Worm (Caenorhabditis elegans) whole organism, L3 larva: ENCODE data around the gene F38E9.6.

Experiments used
- ZK546.5 ChIP-seq: sonication (generic microtip); optimal IDR thresholded peaks from 2 replicates; lab custom pipeline; 2017; ENCODE audit warnings: missing biosample characterization, missing genetic modification characterization
- aly-2 ChIP-seq: fragments of 150-350 bp; optimal IDR thresholded peaks from 2 replicates; lab custom pipeline; 2014; ENCODE audit warnings: missing biosample characterization, missing genetic modification characterization
- ceh-16 ChIP-seq: sonication (generic microtip); optimal IDR thresholded peaks from 2 replicates; lab custom pipeline; 2017; ENCODE audit warnings: missing biosample characterization, missing genetic modification characterization
- ceh-28 ChIP-seq: fragments of 150-350 bp; optimal IDR thresholded peaks from 2 replicates; lab custom pipeline; 2014; ENCODE audit warnings: missing biosample characterization, missing genetic modification reagents, missing genetic modification characterization
- ceh-82 ChIP-seq: fragments of 150-350 bp; optimal IDR thresholded peaks from 2 replicates; lab custom pipeline; 2014; ENCODE audit warnings: missing biosample characterization, missing genetic modification characterization
- ceh-9 ChIP-seq: sonication (generic microtip); optimal IDR thresholded peaks from 2 replicates; lab custom pipeline; 2018; ENCODE audit warnings: missing biosample characterization, missing genetic modification characterization
- egl-27 ChIP-seq: sonication (generic microtip); optimal IDR thresholded peaks from 4 replicates; lab custom pipeline; 2017; ENCODE audit warnings: missing biosample characterization, missing genetic modification reagents, missing genetic modification characterization
- elt-1 ChIP-seq: fragments of 150-350 bp; optimal IDR thresholded peaks from 2 replicates; lab custom pipeline; 2014; ENCODE audit warnings: missing biosample characterization, missing genetic modification characterization
- elt-2 ChIP-seq: sonication (generic microtip); optimal IDR thresholded peaks from 2 replicates; lab custom pipeline; 2016; ENCODE audit warnings: missing genetic modification reagents, mild to moderate bottlenecking, missing genetic modification characterization, missing compliant biosample characterization
- elt-3 ChIP-seq, 3 experiments: fragments of 150-350 bp in 1 of 3; sonication (generic microtip) in 2 of 3; optimal IDR thresholded peaks; 2 replicates in 2 of 3; 4 replicates in 1 of 3; lab custom pipeline; 2014 to 2017; ENCODE audit warnings: missing biosample characterization in 3 of 3, missing genetic modification characterization in 3 of 3
- eor-1 ChIP-seq, 2 experiments: fragments of 150-350 bp; optimal IDR thresholded peaks; 2 replicates each; lab custom pipeline; 2014 to 2018; ENCODE audit warnings: missing biosample characterization in 2 of 2, missing genetic modification characterization in 2 of 2
- fkh-10 ChIP-seq: sonication (generic microtip); optimal IDR thresholded peaks from 2 replicates; lab custom pipeline; 2017; ENCODE audit warnings: missing biosample characterization, missing genetic modification reagents, missing genetic modification characterization
- fkh-2 ChIP-seq: fragments of 150-350 bp; optimal IDR thresholded peaks from 2 replicates; lab custom pipeline; 2014; ENCODE audit warnings: missing biosample characterization, missing genetic modification reagents, missing genetic modification characterization
- fos-1 ChIP-seq: fragments of 150-350 bp; optimal IDR thresholded peaks from 2 replicates; lab custom pipeline; 2014; ENCODE audit warnings: missing biosample characterization, missing genetic modification characterization
- hmg-11 ChIP-seq: sonication (generic microtip); optimal IDR thresholded peaks from 2 replicates; lab custom pipeline; 2016; ENCODE audit warnings: missing genetic modification characterization, missing compliant biosample characterization
- lin-39 ChIP-seq: fragments of 150-350 bp; optimal IDR thresholded peaks from 2 replicates; lab custom pipeline; 2018; ENCODE audit warnings: missing biosample characterization, missing genetic modification reagents, missing genetic modification characterization
- lsy-12 ChIP-seq: sonication (generic microtip); optimal IDR thresholded peaks from 2 replicates; lab custom pipeline; 2016; ENCODE audit warnings: mild to moderate bottlenecking, missing genetic modification characterization, missing compliant biosample characterization
- mdl-1 ChIP-seq: fragments of 150-350 bp; optimal IDR thresholded peaks from 2 replicates; lab custom pipeline; 2014; ENCODE audit warnings: missing biosample characterization, missing genetic modification characterization
- mml-1 ChIP-seq: fragments of 150-350 bp; sonication (generic microtip); optimal IDR thresholded peaks from 3 replicates; lab custom pipeline; 2014; ENCODE audit warnings: missing biosample characterization, missing genetic modification characterization
- nfya-1 ChIP-seq: sonication (generic microtip); optimal IDR thresholded peaks from 2 replicates; lab custom pipeline; 2017; ENCODE audit warnings: missing genetic modification characterization, mild to moderate bottlenecking, missing compliant biosample characterization, antibody characterized with exemption, moderate library complexity; ENCODE audit not compliant: insufficient read depth
- nhr-11 ChIP-seq: fragments of 150-350 bp; optimal IDR thresholded peaks from 2 replicates; lab custom pipeline; 2014; ENCODE audit warnings: missing biosample characterization, missing genetic modification characterization
- nhr-12 ChIP-seq: fragments of 150-350 bp; optimal IDR thresholded peaks from 2 replicates; lab custom pipeline; 2014; ENCODE audit warnings: missing biosample characterization, missing genetic modification characterization
- nhr-23 ChIP-seq: fragments of 150-350 bp; optimal IDR thresholded peaks from 2 replicates; lab custom pipeline; 2014; ENCODE audit warnings: missing biosample characterization, missing genetic modification reagents, missing genetic modification characterization
- nhr-237 ChIP-seq: fragments of 150-350 bp; optimal IDR thresholded peaks from 2 replicates; lab custom pipeline; 2014; ENCODE audit warnings: missing biosample characterization, missing genetic modification characterization
- nhr-25 ChIP-seq: sonication (generic microtip); optimal IDR thresholded peaks from 2 replicates; lab custom pipeline; 2017; ENCODE audit warnings: missing biosample characterization, missing genetic modification characterization
- nhr-43 ChIP-seq: sonication (generic microtip); optimal IDR thresholded peaks from 2 replicates; lab custom pipeline; 2016; ENCODE audit warnings: mild to moderate bottlenecking, missing genetic modification characterization, missing compliant biosample characterization; ENCODE audit not compliant: poor library complexity, severe bottlenecking
- nhr-67 ChIP-seq: fragments of 150-350 bp; optimal IDR thresholded peaks from 2 replicates; lab custom pipeline; 2014; ENCODE audit warnings: missing biosample characterization, missing genetic modification characterization
- nhr-76 ChIP-seq: fragments of 150-350 bp; sonication (generic microtip); optimal IDR thresholded peaks from 5 replicates; lab custom pipeline; 2014; ENCODE audit warnings: missing biosample characterization, missing genetic modification characterization
- nhr-77 ChIP-seq: fragments of 150-350 bp; optimal IDR thresholded peaks from 2 replicates; lab custom pipeline; 2014; ENCODE audit warnings: missing biosample characterization, missing genetic modification characterization
- pha-4 ChIP-seq: fragments of 150-350 bp; optimal IDR thresholded peaks from 2 replicates; lab custom pipeline; 2014; ENCODE audit warnings: missing biosample characterization, missing genetic modification reagents, missing genetic modification characterization
- sea-2 ChIP-seq: fragments of 150-350 bp; sonication (generic microtip); optimal IDR thresholded peaks from 4 replicates; lab custom pipeline; 2014; ENCODE audit warnings: missing biosample characterization, missing genetic modification reagents, missing genetic modification characterization
- skn-1 ChIP-seq: fragments of 150-350 bp; optimal IDR thresholded peaks from 2 replicates; lab custom pipeline; 2014; ENCODE audit warnings: missing biosample characterization, missing genetic modification characterization
- tbx-2 ChIP-seq: sonication (generic microtip); optimal IDR thresholded peaks from 2 replicates; lab custom pipeline; 2016; ENCODE audit warnings: mild to moderate bottlenecking, missing genetic modification characterization, missing compliant biosample characterization
- unc-39 ChIP-seq: sonication (generic microtip); optimal IDR thresholded peaks from 4 replicates; lab custom pipeline; 2017; ENCODE audit warnings: missing biosample characterization, missing genetic modification characterization
- zag-1 ChIP-seq: fragments of 150-350 bp; optimal IDR thresholded peaks from 2 replicates; lab custom pipeline; 2014; ENCODE audit warnings: missing biosample characterization, missing genetic modification characterization
- ztf-11 ChIP-seq: fragments of 150-350 bp; optimal IDR thresholded peaks from 2 replicates; lab custom pipeline; 2014; ENCODE audit warnings: missing biosample characterization, missing genetic modification characterization
- ztf-4 ChIP-seq: fragments of 150-350 bp; optimal IDR thresholded peaks from 2 replicates; lab custom pipeline; 2014; ENCODE audit warnings: missing biosample characterization, missing genetic modification characterization

The F38E9.6 gene

DNA sequence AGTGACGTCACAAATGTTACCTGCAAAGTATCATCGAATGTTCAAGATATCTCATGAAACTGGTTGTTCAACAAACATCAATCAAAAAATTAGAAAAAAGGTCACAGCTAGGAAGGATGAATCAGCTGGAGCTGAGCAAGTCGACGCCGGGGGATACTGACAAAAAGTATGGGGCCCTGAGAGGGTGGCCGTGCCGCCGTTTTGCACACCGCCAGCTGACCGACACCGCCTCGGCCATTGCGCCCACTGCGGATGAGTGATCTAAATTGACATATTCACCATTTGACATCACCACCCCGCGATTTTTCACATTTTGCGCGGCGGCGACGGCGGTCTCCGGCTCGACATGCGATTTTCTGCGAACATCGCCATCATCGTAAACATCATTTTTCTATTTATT, 24.9 kb downstream of the F38E9.6 start:
- TF ChIP-seq ceh-9 (tag; lab: Kevin White, UChicago) (no peak), eor-1 (tag; optimal IDR thresholded peaks at IDR 0.05; lab: Kevin White, UChicago) (no peak), elt-3 (tag; optimal IDR thresholded peaks at IDR 0.05; lab: Kevin White, UChicago) (no peak), hmg-11 (tag; lab: Kevin White, UChicago) (no peak), nfya-1 (tag; lab: Kevin White, UChicago) (no peak), fkh-10 (no peak)

DNA sequence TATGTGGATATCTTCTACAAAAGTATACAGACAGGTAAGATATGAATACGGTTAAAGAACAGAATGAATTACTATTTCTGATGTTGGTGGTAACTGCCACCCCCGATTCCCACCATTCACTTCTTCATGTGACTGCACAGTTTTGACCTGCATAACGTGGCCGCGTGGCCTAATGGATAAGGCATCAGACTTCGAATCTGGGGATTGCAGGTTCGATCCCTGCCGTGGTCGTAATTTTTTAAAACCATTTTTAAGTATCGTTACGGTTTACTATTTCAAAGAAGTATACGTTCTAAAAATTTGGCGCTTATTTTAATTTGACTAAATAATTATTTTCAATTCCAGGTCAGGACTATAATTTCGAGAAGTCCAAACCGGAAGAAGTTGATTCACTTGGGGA, 29.1 kb downstream of the F38E9.6 start:
- TF ChIP-seq egl-27 (tag; lab: Kevin White, UChicago): no peak
- no peak for TF ChIP-seq nhr-23
- TF ChIP-seq ztf-4 (tag; lab: Kevin White, UChicago): no peak
- TF ChIP-seq nhr-67 (tag; lab: Kevin White, UChicago): no peak
- no peak for TF ChIP-seq sea-2 (GFP tag; lab: Kevin White, UChicago)
- no peak for TF ChIP-seq ceh-16 (tag; lab: Kevin White, UChicago)
- no peak for TF ChIP-seq fkh-2 (tag; lab: Kevin White, UChicago)
- TF ChIP-seq elt-1: no peak
- TF ChIP-seq ceh-9 (tag; lab: Kevin White, UChicago): no peak
- TF ChIP-seq lsy-12: no peak
- no peak for TF ChIP-seq hmg-11 (tag; lab: Kevin White, UChicago)
- no peak for TF ChIP-seq pha-4 (tag; lab: Kevin White, UChicago)
- no peak for TF ChIP-seq nhr-11 (tag; lab: Kevin White, UChicago)
- no peak for TF ChIP-seq nhr-237
- TF ChIP-seq nhr-12 (tag; lab: Kevin White, UChicago): no peak
- no peak for TF ChIP-seq ceh-82 (tag; lab: Kevin White, UChicago)
- no peak for TF ChIP-seq elt-3 (tag; optimal IDR thresholded peaks at IDR 0.05; lab: Kevin White, UChicago)
- TF ChIP-seq mml-1 (tag; lab: Kevin White, UChicago): no peak
- no peak for TF ChIP-seq unc-39 (tag; lab: Kevin White, UChicago)
- no peak for TF ChIP-seq fos-1 (tag; lab: Kevin White, UChicago)
- TF ChIP-seq, all 47 proteins: peak for 0

DNA sequence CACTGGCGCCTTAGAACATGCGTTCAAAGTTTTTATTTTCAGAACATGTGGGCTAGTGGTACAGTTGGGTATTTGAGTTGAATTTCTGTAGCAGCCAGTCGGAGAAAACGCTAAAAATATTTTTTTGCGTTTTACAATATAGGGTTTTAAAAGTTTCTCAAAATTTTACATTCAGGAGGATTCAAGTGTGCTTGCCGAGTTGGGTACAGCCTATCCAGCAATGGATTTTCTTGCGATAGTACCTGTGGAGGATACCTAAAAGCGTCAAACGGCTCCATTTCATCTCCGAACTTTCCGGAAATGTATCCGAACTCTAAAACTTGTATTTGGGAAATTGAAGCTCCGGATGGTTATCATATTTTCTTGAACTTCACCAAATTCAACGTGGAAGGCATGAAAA, 33.9 kb downstream of the F38E9.6 start:
- TF ChIP-seq sea-2 (GFP tag; lab: Kevin White, UChicago) (no peak), nfya-1 (tag; lab: Kevin White, UChicago) (no peak), zag-1 (tag; lab: Kevin White, UChicago) (no peak), eor-1 (tag; optimal IDR thresholded peaks at IDR 0.05; lab: Kevin White, UChicago) (no peak), ceh-16 (tag; lab: Kevin White, UChicago) (no peak), ZK546.5 (no peak), nhr-77 (no peak), ztf-4 (tag; lab: Kevin White, UChicago) (no peak), unc-39 (tag; lab: Kevin White, UChicago) (no peak), pha-4 (tag; lab: Kevin White, UChicago) (no peak)

ce11 chrX:16468845-16469244, 36.6 kb downstream of the F38E9.6 start:
- TF ChIP-seq aly-2 (tag; lab: Kevin White, UChicago): no peak
- TF ChIP-seq zag-1 (tag; lab: Kevin White, UChicago): no peak
- TF ChIP-seq ztf-11: no peak
- TF ChIP-seq fos-1 (tag; lab: Kevin White, UChicago): no peak
- TF ChIP-seq eor-1 (tag; optimal IDR thresholded peaks at IDR 0.05; lab: Kevin White, UChicago): no peak
- TF ChIP-seq nhr-67 (tag; lab: Kevin White, UChicago): no peak
- no peak for TF ChIP-seq ZK546.5
- TF ChIP-seq mdl-1 (tag; lab: Kevin White, UChicago): no peak
- TF ChIP-seq fkh-2 (tag; lab: Kevin White, UChicago): no peak
- no peak for TF ChIP-seq nhr-25 (tag; lab: Kevin White, UChicago)
- no peak for TF ChIP-seq nfya-1 (tag; lab: Kevin White, UChicago)
- TF ChIP-seq nhr-43 (tag; lab: Kevin White, UChicago): no peak
- TF ChIP-seq skn-1 (tag; lab: Kevin White, UChicago): no peak
- TF ChIP-seq elt-3 (tag; optimal IDR thresholded peaks at IDR 0.05; lab: Kevin White, UChicago): no peak
- no peak for TF ChIP-seq elt-2 (tag; lab: Kevin White, UChicago)

- TF ChIP-seq ceh-82 (tag; lab: Kevin White, UChicago) (no peak), elt-1 (no peak), tbx-2 (tag; lab: Kevin White, UChicago) (no peak), nhr-76 (tag; lab: Kevin White, UChicago) (no peak), nhr-43 (tag; lab: Kevin White, UChicago) (no peak), ztf-11 (no peak), ceh-28 (tag; lab: Kevin White, UChicago) (no peak), nhr-67 (tag; lab: Kevin White, UChicago) (no peak), lin-39 (no peak), skn-1 (tag; lab: Kevin White, UChicago) (no peak), elt-3 (tag; optimal IDR thresholded peaks at IDR 0.05; lab: Kevin White, UChicago) (no peak)
Measured at ce11 chrX:16470758-16471157, 38.5 kb downstream of the F38E9.6 start, which contains the start of gene F38E9.1. F38E9.1 (plus strand) TSS chrX:16471058.
